Worm (Caenorhabditis elegans) whole organism, young adult: Measurements from ENCODE around the gene pals-20.

ENCODE experiments used
- C06A6.2 ChIP-seq: fragments of 200-800 bp; sonication (Bioruptor generic); conservative IDR thresholded peaks from 2 replicates; pipeline ENCODE4 v1.3.6; 2022; ENCODE audit warnings: missing genetic modification characterization, missing compliant biosample characterization
- F49E8.2 ChIP-seq: sonication (generic microtip); optimal IDR thresholded peaks from 3 replicates; lab custom pipeline; 2017; ENCODE audit warnings: missing genetic modification characterization, mild to moderate bottlenecking, missing compliant biosample characterization, antibody characterized with exemption, moderate library complexity; ENCODE audit not compliant: insufficient read depth
- ceh-79 ChIP-seq: sonication (generic microtip); optimal IDR thresholded peaks from 2 replicates; lab custom pipeline; 2017; ENCODE audit warnings: mild to moderate bottlenecking, missing genetic modification characterization, missing compliant biosample characterization
- ekl-4 ChIP-seq: fragments of 200-800 bp; sonication (Bioruptor generic); IDR thresholded peaks from 2 replicates; pipeline ENCODE4 v1.3.6; 2022; ENCODE audit warnings: missing genetic modification reagents, missing genetic modification characterization, missing compliant biosample characterization
- madf-6 ChIP-seq: fragments of 200-800 bp; sonication (Bioruptor generic); IDR thresholded peaks from 2 replicates; pipeline ENCODE4 v1.3.6; 2022; ENCODE audit warnings: missing genetic modification reagents, missing genetic modification characterization, missing compliant biosample characterization
- nfyb-1 ChIP-seq: fragments of 200-800 bp; sonication (Bioruptor generic); IDR thresholded peaks from 2 replicates; pipeline ENCODE4 v1.3.6; 2022; ENCODE audit warnings: missing genetic modification reagents, missing genetic modification characterization, missing compliant biosample characterization

DNA sequence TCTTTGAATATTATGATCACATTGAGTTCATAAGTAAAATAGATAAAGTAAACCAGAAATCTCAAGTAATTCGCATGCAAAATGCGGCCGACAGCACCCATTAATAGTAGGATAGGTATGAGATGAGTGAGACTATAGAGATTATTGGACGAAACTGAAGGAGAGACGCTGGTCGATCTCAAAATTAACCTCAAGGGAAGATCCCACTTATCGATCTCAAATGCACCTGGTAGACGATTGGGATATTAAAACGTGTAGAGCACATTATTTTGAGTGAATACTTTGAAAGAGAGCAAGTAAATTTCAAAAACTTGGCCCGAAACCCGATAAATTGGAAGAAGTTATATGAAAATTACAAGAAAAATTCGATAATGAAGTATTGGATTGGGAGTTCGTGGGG is 42.4 kb downstream of the pals-20 start, which contains the start of gene Y82E9BL.6:
- no peak for TF ChIP-seq F49E8.2
- no peak for TF ChIP-seq C06A6.2 (GFP tag; lab: Robert Waterston, UW)
- TF ChIP-seq nfyb-1 (GFP tag; lab: Robert Waterston, UW): no peak
- no peak for TF ChIP-seq madf-6 (GFP tag; lab: Robert Waterston, UW)
- no peak for TF ChIP-seq ekl-4
- TF ChIP-seq ceh-79 (tag; lab: Kevin White, UChicago): no peak
